Comparison of ENCODE assay signal across 5 fruit fly cellular contexts in the genomic region with DNA sequence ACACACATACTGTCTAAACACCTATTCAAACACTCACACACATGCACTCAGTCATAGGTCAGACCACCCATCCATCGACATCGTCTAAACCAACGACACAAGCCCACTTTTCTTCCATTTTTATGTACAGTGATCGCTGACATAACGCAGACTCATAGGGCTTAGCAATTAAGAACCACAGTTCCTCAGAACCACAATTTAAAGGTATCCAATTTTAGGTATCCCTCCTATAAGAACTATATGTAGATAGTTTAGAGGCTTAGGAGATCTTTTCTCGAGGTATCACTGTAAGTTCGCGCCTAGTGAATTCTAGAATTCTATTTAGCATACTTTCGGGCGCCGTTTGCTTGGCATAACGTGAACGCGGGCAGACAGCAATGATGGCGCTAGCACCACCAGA.
TF ChIP-seq lines count a peak whose summit lies in the region.

No protein-coding gene starts in this region.

TF ChIP-seq in whole organism, adult, 20 proteins besides CTCF, POLR2A, EP300 and RAD21 (continued from another document):
- TF ChIP-seq bab1 (GFP tag; optimal IDR thresholded peaks at IDR 0.05; lab: Kevin White, UChicago), result no peak
- TF ChIP-seq kay (GFP tag; lab: Kevin White, UChicago; ENCODE audit: borderline replicate concordance), result no peak
- no peak for TF ChIP-seq cnc (optimal IDR thresholded peaks at IDR 0.05; lab: Kevin White, UChicago)

TF ChIP-seq in whole organism, embryonic, 481 proteins besides CTCF, POLR2A, EP300 and RAD21 (continued from another document and continues in another):
- TF ChIP-seq CG31388 (GFP tag; optimal IDR thresholded peaks at IDR 0.05; lab: Kevin White, UChicago) (no peak), tin (GFP tag; optimal IDR thresholded peaks at IDR 0.05; lab: Kevin White, UChicago) (peak; percentile 35), B-H2 (GFP tag; optimal IDR thresholded peaks at IDR 0.05; lab: Kevin White, UChicago) (no peak), bigmax (GFP tag; optimal IDR thresholded peaks at IDR 0.05; lab: Kevin White, UChicago) (no peak), zfh1 (GFP tag; IDR thresholded peaks at IDR 0.05; lab: Robert Waterston, UW) (no peak), CHES-1-like (GFP tag; optimal IDR thresholded peaks at IDR 0.05; lab: Kevin White, UChicago) (no peak), CG10209 (GFP tag; optimal IDR thresholded peaks at IDR 0.05; lab: Kevin White, UChicago) (peak; percentile 22), Nf-YA (GFP tag; IDR thresholded peaks at IDR 0.05; lab: Robert Waterston, UW) (peak; percentile 39; the same call in 1 of the 2 replicates), Fer2 (tag; optimal IDR thresholded peaks at IDR 0.05; lab: Kevin White, UChicago) (no peak), knrl (GFP tag; IDR thresholded peaks at IDR 0.05; lab: Robert Waterston, UW; ENCODE audit: partially characterized antibody) (no peak), Eip74EF (GFP tag; optimal IDR thresholded peaks at IDR 0.05; lab: Kevin White, UChicago) (no peak), Lim3 (GFP tag; IDR thresholded peaks at IDR 0.05; lab: Robert Waterston, UW) (no peak), CG12219 (GFP tag; optimal IDR thresholded peaks at IDR 0.05; lab: Kevin White, UChicago) (peak; percentile 5), CG7928 (GFP tag; optimal IDR thresholded peaks at IDR 0.05; lab: Kevin White, UChicago) (no peak), H15 (GFP tag; IDR thresholded peaks at IDR 0.05; lab: Robert Waterston, UW) (peak; percentile 45; the same call in 1 of the 3 replicates), run (tag; optimal IDR thresholded peaks at IDR 0.05; lab: Kevin White, UChicago) (no peak), pnt (GFP tag; optimal IDR thresholded peaks at IDR 0.05; lab: Kevin White, UChicago) (no peak), CG13296 (GFP tag; optimal IDR thresholded peaks at IDR 0.05; lab: Kevin White, UChicago) (no peak), CG2712 (tag; optimal IDR thresholded peaks at IDR 0.05; lab: Kevin White, UChicago) (no peak), Sox102F (GFP tag; optimal IDR thresholded peaks at IDR 0.05; lab: Kevin White, UChicago) (peak; percentile 60), CG14860 (GFP tag; IDR thresholded peaks at IDR 0.05; lab: Robert Waterston, UW; ENCODE audit: partially characterized antibody) (no peak), chif (GFP tag; optimal IDR thresholded peaks at IDR 0.05; lab: Kevin White, UChicago) (peak; percentile 15 to 46), NFAT (GFP tag; IDR thresholded peaks at IDR 0.05; lab: Robert Waterston, UW) (peak; percentile 61; the same call in 1 of the 2 replicates), psq (GFP tag; optimal IDR thresholded peaks at IDR 0.05; lab: Kevin White, UChicago) (no peak), ken (GFP tag; IDR thresholded peaks at IDR 0.05; lab: Robert Waterston, UW) (peak; percentile 43; the same call in 1 of the 3 replicates), sc (optimal IDR thresholded peaks at IDR 0.05; lab: Kevin White, UChicago) (no peak), sc (GFP tag; optimal IDR thresholded peaks at IDR 0.05; lab: Kevin White, UChicago) (no peak), CG17186 (GFP tag; optimal IDR thresholded peaks at IDR 0.05; lab: Kevin White, UChicago) (no peak), CG14667 (GFP tag; IDR thresholded peaks at IDR 0.05; lab: Robert Waterston, UW) (peak; percentile 36; the same call in 1 of the 2 replicates), CG1529 (GFP tag; optimal IDR thresholded peaks at IDR 0.05; lab: Kevin White, UChicago) (no peak), Nf-YC (tag; optimal IDR thresholded peaks at IDR 0.05; lab: Kevin White, UChicago) (no peak)

TF ChIP-seq in whole organism, prepupa, 60 proteins besides CTCF, POLR2A, EP300 and RAD21 (continued from another document and continues in another):
- peak; percentile 75 for TF ChIP-seq CG11294 (GFP tag; IDR thresholded peaks at IDR 0.05; lab: Robert Waterston, UW)
- TF ChIP-seq net (GFP tag; optimal IDR thresholded peaks at IDR 0.05; lab: Kevin White, UChicago), result peak; percentile 64
- TF ChIP-seq CG11762 (GFP tag; optimal IDR thresholded peaks at IDR 0.05; lab: Kevin White, UChicago; ENCODE audit: insufficient read depth), result peak; percentile 32
- TF ChIP-seq CG7368 (GFP tag; optimal IDR thresholded peaks at IDR 0.05; lab: Kevin White, UChicago), result peak; percentile 24
- TF ChIP-seq CG6808 (GFP tag; optimal IDR thresholded peaks at IDR 0.05; lab: Kevin White, UChicago), result no peak
- peak; percentile 72 for TF ChIP-seq Sox14 (GFP tag; optimal IDR thresholded peaks at IDR 0.05; lab: Kevin White, UChicago)
- TF ChIP-seq CG6854 (GFP tag; optimal IDR thresholded peaks at IDR 0.05; lab: Kevin White, UChicago), result no peak
- peak; percentile 12 for TF ChIP-seq Ets21C (GFP tag; optimal IDR thresholded peaks at IDR 0.05; lab: Kevin White, UChicago)
- peak; percentile 52 for TF ChIP-seq topi (GFP tag; optimal IDR thresholded peaks at IDR 0.05; lab: Kevin White, UChicago)
- peak; percentile 58 for TF ChIP-seq acj6 (GFP tag; optimal IDR thresholded peaks at IDR 0.05; lab: Kevin White, UChicago)
- no peak for TF ChIP-seq vri (GFP tag; optimal IDR thresholded peaks at IDR 0.05; lab: Kevin White, UChicago)
- TF ChIP-seq cyc (GFP tag; optimal IDR thresholded peaks at IDR 0.05; lab: Kevin White, UChicago), result peak; percentile 52
- peak; percentile 27 for TF ChIP-seq CG1621 (tag; optimal IDR thresholded peaks at IDR 0.05; lab: Kevin White, UChicago)
- TF ChIP-seq CG6163 (GFP tag; IDR thresholded peaks at IDR 0.05; lab: Robert Waterston, UW), result peak; percentile 74
- TF ChIP-seq OdsH (GFP tag; optimal IDR thresholded peaks at IDR 0.05; lab: Kevin White, UChicago), result peak; percentile 79
- peak; percentile 27 for TF ChIP-seq esn (GFP tag; optimal IDR thresholded peaks at IDR 0.05; lab: Kevin White, UChicago)
- peak; percentile 29 for TF ChIP-seq Lpt (GFP tag; optimal IDR thresholded peaks at IDR 0.05; lab: Kevin White, UChicago)
- peak; percentile 66 for TF ChIP-seq svp (GFP tag; lab: Kevin White, UChicago)
- TF ChIP-seq salr (GFP tag; optimal IDR thresholded peaks at IDR 0.05; lab: Kevin White, UChicago), result peak; percentile 34 to 46
- peak; percentile 80 for TF ChIP-seq CG8119 (GFP tag; IDR thresholded peaks at IDR 0.05; lab: Robert Waterston, UW)
- peak; percentile 2 for TF ChIP-seq spab (GFP tag; optimal IDR thresholded peaks at IDR 0.05; lab: Kevin White, UChicago)
- TF ChIP-seq CG34406 (GFP tag; optimal IDR thresholded peaks at IDR 0.05; lab: Kevin White, UChicago), result peak; percentile 37
- peak; percentile 82 for TF ChIP-seq CG15336 (GFP tag; IDR thresholded peaks at IDR 0.05; lab: Robert Waterston, UW)
- peak; percentile 75 for TF ChIP-seq pdm3 (GFP tag; optimal IDR thresholded peaks at IDR 0.05; lab: Kevin White, UChicago)
- peak; percentile 78 for TF ChIP-seq eg (GFP tag; IDR thresholded peaks at IDR 0.05; lab: Robert Waterston, UW)
- peak; percentile 66 for TF ChIP-seq CG6276 (GFP tag; optimal IDR thresholded peaks at IDR 0.05; lab: Kevin White, UChicago)
- peak; percentile 5 for TF ChIP-seq CG6792 (GFP tag; optimal IDR thresholded peaks at IDR 0.05; lab: Kevin White, UChicago)
- peak; percentile 71 for TF ChIP-seq Hr39 (GFP tag; optimal IDR thresholded peaks at IDR 0.05; lab: Kevin White, UChicago)
- peak; percentile 24 for TF ChIP-seq CG8632 (GFP tag; optimal IDR thresholded peaks at IDR 0.05; lab: Kevin White, UChicago)
- TF ChIP-seq CG4318 (GFP tag; optimal IDR thresholded peaks at IDR 0.05; lab: Kevin White, UChicago), result peak; percentile 55
- no peak for TF ChIP-seq Eip75B (GFP tag; optimal IDR thresholded peaks at IDR 0.05; lab: Kevin White, UChicago)
- peak; percentile 13 for TF ChIP-seq lz (GFP tag; optimal IDR thresholded peaks at IDR 0.05; lab: Kevin White, UChicago)
- peak; percentile 91 for TF ChIP-seq Eip78C (GFP tag; lab: Kevin White, UChicago)

TF ChIP-seq in whole organism, pupa, 21 proteins besides CTCF, POLR2A, EP300 and RAD21 (continued from another document):
- TF ChIP-seq rn (GFP tag; IDR thresholded peaks at IDR 0.05; lab: Robert Waterston, UW), result peak; percentile 52; the same call in 1 of the 2 replicates

TF ChIP-seq in whole organism, wandering third instar larva, 38 proteins besides CTCF, POLR2A, EP300 and RAD21 (continued from another document):
- TF ChIP-seq Vsx2 (GFP tag; optimal IDR thresholded peaks at IDR 0.05; lab: Kevin White, UChicago; ENCODE audit: partially characterized antibody), result no peak
- TF ChIP-seq Dif (GFP tag; optimal IDR thresholded peaks at IDR 0.05; lab: Kevin White, UChicago; ENCODE audit: partially characterized antibody), result no peak
- no peak for TF ChIP-seq CrebA (GFP tag; optimal IDR thresholded peaks at IDR 0.05; lab: Kevin White, UChicago; ENCODE audit: borderline replicate concordance)
- no peak for TF ChIP-seq Mio (GFP tag; optimal IDR thresholded peaks at IDR 0.05; lab: Kevin White, UChicago)
- TF ChIP-seq Hr83 (GFP tag; optimal IDR thresholded peaks at IDR 0.05; lab: Kevin White, UChicago; ENCODE audit: poor library complexity, severe bottlenecking), result no peak
- TF ChIP-seq jim (GFP tag; optimal IDR thresholded peaks at IDR 0.05; lab: Kevin White, UChicago), result no peak
- no peak for TF ChIP-seq Hnf4 (GFP tag; optimal IDR thresholded peaks at IDR 0.05; lab: Kevin White, UChicago)
- no peak for TF ChIP-seq Rel (GFP tag; optimal IDR thresholded peaks at IDR 0.05; lab: Kevin White, UChicago)
- no peak for TF ChIP-seq Rel (tag; optimal IDR thresholded peaks at IDR 0.05; lab: Kevin White, UChicago)
- peak; percentile 19 for TF ChIP-seq h (GFP tag; optimal IDR thresholded peaks at IDR 0.05; lab: Kevin White, UChicago)
- no peak for TF ChIP-seq usp (GFP tag; optimal IDR thresholded peaks at IDR 0.05; lab: Kevin White, UChicago)
- no peak for TF ChIP-seq N (GFP tag; optimal IDR thresholded peaks at IDR 0.05; lab: Kevin White, UChicago)
- no peak for TF ChIP-seq woc (GFP tag; optimal IDR thresholded peaks at IDR 0.05; lab: Kevin White, UChicago)
- TF ChIP-seq rgr (GFP tag; optimal IDR thresholded peaks at IDR 0.05; lab: Kevin White, UChicago), result peak; percentile 10
- TF ChIP-seq pan (optimal IDR thresholded peaks at IDR 0.05; lab: Kevin White, UChicago), result no peak
- TF ChIP-seq CG32264 (GFP tag; optimal IDR thresholded peaks at IDR 0.05; lab: Kevin White, UChicago), result no peak
